Worm (Caenorhabditis elegans): Measurements from ENCODE around the gene clec-127.

ce11 chrII:3604578-3604977, 35.6 kb upstream of the clec-127 start:
- no peak for TF ChIP-seq him-1 (tag; optimal IDR thresholded peaks at IDR 0.05)
- no peak for TF ChIP-seq W03F9.2 (tag; optimal IDR thresholded peaks at IDR 0.05)
- TF ChIP-seq dao-5 (tag; optimal IDR thresholded peaks at IDR 0.05) = no peak
